Worm (Caenorhabditis elegans): Measurements from ENCODE around the gene H40L08.3.

DNA sequence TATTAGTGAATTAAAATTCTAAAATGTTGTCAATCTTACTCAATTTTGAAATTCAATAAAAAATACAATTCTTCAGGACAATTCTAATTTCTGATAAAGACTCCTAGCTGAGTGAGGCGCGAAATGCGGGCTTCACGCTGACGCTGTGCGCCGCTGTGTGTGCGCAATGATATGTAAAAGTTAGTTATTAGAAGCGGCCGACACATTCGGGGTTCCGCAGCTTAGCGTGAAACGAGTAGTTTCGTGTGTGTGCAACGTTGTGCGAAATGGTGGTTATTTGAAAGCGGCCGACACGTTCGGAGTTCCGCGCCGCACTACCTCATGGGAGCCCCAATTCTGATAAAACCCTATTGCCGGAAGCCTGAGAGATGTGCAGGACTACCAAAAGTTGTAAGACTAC, 722 bp downstream of the H40L08.3 start:
- TF ChIP-seq unc-120 (tag; optimal IDR thresholded peaks at IDR 0.05; ENCODE audit: poor library complexity, severe bottlenecking), result no peak
- TF ChIP-seq snpc-4 (tag; optimal IDR thresholded peaks at IDR 0.05), result no peak
- no peak for TF ChIP-seq mab-5 (tag; optimal IDR thresholded peaks at IDR 0.05)
- TF ChIP-seq ces-1 (GFP tag; optimal IDR thresholded peaks at IDR 0.05), result no peak
- no peak for TF ChIP-seq ztf-11 (tag; optimal IDR thresholded peaks at IDR 0.05)
- TF ChIP-seq lsy-2 (tag; optimal IDR thresholded peaks at IDR 0.05), result no peak
- no peak for TF ChIP-seq nhr-76 (tag; optimal IDR thresholded peaks at IDR 0.05)

Measured in whole organism, mixed stage, embryonic.